Worm (Caenorhabditis elegans): Measurements from ENCODE around the gene C05C10.5.
A peak's percentile ranks its signal among the peaks of the same experiment; 100 is the strongest.

The C05C10.5 gene

DNA sequence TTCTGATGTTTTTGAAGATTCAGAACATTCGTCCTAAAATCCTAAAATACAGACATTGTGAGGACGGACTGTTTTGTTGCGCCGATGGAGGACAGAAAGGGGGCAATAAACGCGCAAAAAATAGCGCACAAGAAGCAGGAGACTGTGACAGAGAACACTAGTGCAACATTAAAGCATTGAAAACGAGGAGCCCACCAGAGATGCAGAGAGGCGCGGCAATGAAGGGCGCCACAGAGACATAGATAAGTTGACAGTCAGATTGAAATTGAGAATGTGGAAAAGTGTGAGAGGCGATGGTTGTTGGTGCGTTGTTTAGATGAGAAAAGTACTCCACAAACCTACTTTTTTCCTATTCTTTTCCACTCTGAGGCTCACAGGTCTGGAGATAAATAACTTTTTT, 36.1 kb downstream of the C05C10.5 start, which contains the start of gene aakg-5 (continued):
- TF ChIP-seq eyg-1 (tag; optimal IDR thresholded peaks at IDR 0.05) (no peak), unc-86 (tag; optimal IDR thresholded peaks at IDR 0.05) (no peak), dve-1 (tag; optimal IDR thresholded peaks at IDR 0.05) (peak; percentile 11), nfya-1 (tag; optimal IDR thresholded peaks at IDR 0.05) (peak; percentile 25), ceh-2 (tag; optimal IDR thresholded peaks at IDR 0.05) (no peak), gmeb-2 (tag; optimal IDR thresholded peaks at IDR 0.05) (no peak), unc-55 (GFP tag; optimal IDR thresholded peaks at IDR 0.05) (peak; percentile 22), sox-4 (tag; optimal IDR thresholded peaks at IDR 0.05) (no peak), syd-9 (tag; optimal IDR thresholded peaks at IDR 0.05) (no peak), lin-11 (tag; optimal IDR thresholded peaks at IDR 0.05) (no peak), C38D4.7 (GFP tag; optimal IDR thresholded peaks at IDR 0.05) (no peak), pha-4 (tag; optimal IDR thresholded peaks at IDR 0.05) (no peak), pros-1 (tag; optimal IDR thresholded peaks at IDR 0.05) (no peak), ceh-48 (tag; optimal IDR thresholded peaks at IDR 0.05) (no peak), dmd-4 (tag; optimal IDR thresholded peaks at IDR 0.05; ENCODE audit: borderline replicate concordance) (no peak), ceh-9 (tag; optimal IDR thresholded peaks at IDR 0.05) (no peak), tbx-2 (tag; optimal IDR thresholded peaks at IDR 0.05) (no peak), elt-2 (tag; optimal IDR thresholded peaks at IDR 0.05) (no peak), pha-2 (tag; optimal IDR thresholded peaks at IDR 0.05) (no peak), pat-9 (tag; optimal IDR thresholded peaks at IDR 0.05) (no peak), madf-2 (tag; optimal IDR thresholded peaks at IDR 0.05) (no peak), hlh-13 (GFP tag; optimal IDR thresholded peaks at IDR 0.05) (no peak)

DNA sequence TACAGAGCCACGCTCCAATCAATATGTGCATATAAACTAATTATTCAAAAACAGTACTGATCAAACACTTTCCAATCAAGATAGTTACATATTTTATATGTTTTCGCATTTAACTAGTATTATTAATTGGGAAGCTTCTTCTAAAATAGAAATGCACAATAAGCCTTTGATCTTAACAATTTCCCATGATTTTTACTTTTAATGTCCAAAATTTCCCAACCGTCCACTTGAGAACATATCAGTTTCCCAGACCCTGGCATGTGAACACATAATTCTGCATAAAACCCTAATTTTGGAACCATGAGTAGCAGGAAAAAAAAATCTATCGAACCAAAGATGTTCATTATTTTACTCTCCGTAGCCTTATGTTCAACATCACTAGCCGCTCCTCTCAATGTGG, 37.6 kb downstream of the C05C10.5 start, which contains the start of gene R53.8:
R53.8 (plus strand) TSS at position 301 of the 400 bp plus-strand sequence.
- TF ChIP-seq elt-2 (tag; optimal IDR thresholded peaks at IDR 0.05) (no peak), fax-1 (tag; optimal IDR thresholded peaks at IDR 0.05) (no peak), ceh-14 (tag; optimal IDR thresholded peaks at IDR 0.05) (no peak), ceh-31 (tag; optimal IDR thresholded peaks at IDR 0.05) (no peak), lin-11 (tag; optimal IDR thresholded peaks at IDR 0.05) (no peak), ceh-34 (tag; optimal IDR thresholded peaks at IDR 0.05) (no peak), Y22D7AL.16 (tag; optimal IDR thresholded peaks at IDR 0.05) (no peak), sox-4 (tag; optimal IDR thresholded peaks at IDR 0.05) (no peak), C38D4.7 (GFP tag; optimal IDR thresholded peaks at IDR 0.05) (no peak), odd-2 (tag; optimal IDR thresholded peaks at IDR 0.05) (no peak)

DNA sequence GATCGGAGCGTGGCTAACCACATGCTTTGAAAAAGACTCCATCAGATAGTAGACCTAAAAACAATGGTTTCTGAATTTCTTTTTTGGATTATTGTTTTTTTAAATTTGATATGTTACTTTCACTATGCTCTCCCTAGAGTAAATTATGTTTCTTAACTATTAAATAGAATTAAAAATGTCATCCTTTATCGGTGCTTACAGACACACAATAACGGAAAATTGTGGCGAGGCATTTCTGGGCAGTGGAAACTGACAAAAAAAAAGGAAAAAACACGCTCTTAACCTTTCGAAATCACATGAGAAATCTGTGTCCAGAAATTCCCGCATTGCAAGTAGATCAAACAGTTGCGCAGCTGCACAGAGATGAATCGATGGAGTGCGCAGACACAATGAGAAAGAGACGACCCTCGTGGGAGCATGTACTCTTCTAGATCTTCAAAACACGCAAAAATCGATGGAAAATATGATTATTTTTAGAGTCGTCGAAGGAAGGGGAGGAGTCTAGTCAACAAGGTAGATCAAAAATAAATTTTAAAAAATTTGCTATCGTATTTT, 41.3 kb downstream of the C05C10.5 start, which contains the start of gene ZK892.6:
ZK892.6 (minus strand) TSS at position 51 of the 555 bp plus-strand sequence.
- TF ChIP-seq sdc-2 (tag; optimal IDR thresholded peaks at IDR 0.05) = no peak
- TF ChIP-seq hlh-15 (tag; optimal IDR thresholded peaks at IDR 0.05) = no peak
- TF ChIP-seq ttx-3 (tag; optimal IDR thresholded peaks at IDR 0.05) = no peak
- TF ChIP-seq ceh-24 (tag; optimal IDR thresholded peaks at IDR 0.05) = no peak
- no peak for TF ChIP-seq ceh-31 (tag; optimal IDR thresholded peaks at IDR 0.05)
- TF ChIP-seq tbx-2 (tag; optimal IDR thresholded peaks at IDR 0.05) = no peak
- no peak for TF ChIP-seq unc-55 (GFP tag; optimal IDR thresholded peaks at IDR 0.05)
- no peak for TF ChIP-seq lim-6 (tag; optimal IDR thresholded peaks at IDR 0.05)
- no peak for TF ChIP-seq ceh-6 (GFP tag; optimal IDR thresholded peaks at IDR 0.05)
- no peak for TF ChIP-seq hlh-8 (tag; optimal IDR thresholded peaks at IDR 0.05)
- no peak for TF ChIP-seq rnt-1 (tag; optimal IDR thresholded peaks at IDR 0.05)
- no peak for TF ChIP-seq fkh-10 (GFP tag; optimal IDR thresholded peaks at IDR 0.05)
- no peak for TF ChIP-seq fkh-6 (tag; optimal IDR thresholded peaks at IDR 0.05)
- TF ChIP-seq pat-9 (tag; optimal IDR thresholded peaks at IDR 0.05) = no peak
- no peak for TF ChIP-seq mec-3 (tag; optimal IDR thresholded peaks at IDR 0.05; ENCODE audit: borderline replicate concordance)
- no peak for TF ChIP-seq lin-11 (tag; optimal IDR thresholded peaks at IDR 0.05)
- TF ChIP-seq dve-1 (tag; optimal IDR thresholded peaks at IDR 0.05) = no peak
- no peak for TF ChIP-seq gmeb-2 (tag; optimal IDR thresholded peaks at IDR 0.05)
- no peak for TF ChIP-seq pha-2 (tag; optimal IDR thresholded peaks at IDR 0.05)
